Fruit fly (Drosophila melanogaster) whole organism, adult: ENCODE data around the gene Elp5.

Experiments used
- CG11617 ChIP-seq: fragments of 200-800 bp; sonication (Bioruptor generic); optimal IDR thresholded peaks from 2 replicates; lab custom pipeline; 2017; ENCODE audit warnings: mild to moderate bottlenecking, missing biosample characterization, missing genetic modification reagents, missing genetic modification characterization
- Clk ChIP-seq: fragments of 200-800 bp; sonication (Bioruptor generic); optimal IDR thresholded peaks from 2 replicates; lab custom pipeline; 2017; ENCODE audit warnings: missing biosample characterization, missing genetic modification characterization
- toe ChIP-seq: fragments of 200-800 bp; sonication (Bioruptor generic); optimal IDR thresholded peaks from 2 replicates; lab custom pipeline; 2016; ENCODE audit warnings: missing biosample characterization, missing genetic modification characterization

dm6 chr3L:2237034-2237433 is 20.2 kb upstream of the Elp5 start, which contains the start of gene CG9018:
- TF ChIP-seq toe (GFP tag; lab: Kevin White, UChicago) (no peak), CG11617 (GFP tag; lab: Kevin White, UChicago) (no peak), Clk (GFP tag; lab: Kevin White, UChicago) (no peak)
